Worm (Caenorhabditis elegans) whole organism, young adult: ENCODE results near the gene gpa-3.

ENCODE experiments used
- B0336.3 ChIP-seq: fragments of 200-800 bp; sonication (Bioruptor generic); IDR thresholded peaks from 2 replicates; pipeline ENCODE4 v1.3.6; 2022; ENCODE audit warnings: missing genetic modification characterization, missing compliant biosample characterization
- F37B4.10 ChIP-seq: fragments of 200-800 bp; sonication (Bioruptor generic); IDR thresholded peaks from 2 replicates; pipeline ENCODE4 v1.3.6; 2022; ENCODE audit warnings: missing genetic modification characterization, missing compliant biosample characterization
- F55B11.4 ChIP-seq: sonication (generic microtip); optimal IDR thresholded peaks from 2 replicates; lab custom pipeline; 2016; ENCODE audit warnings: missing compliant biosample characterization, missing genetic modification characterization, borderline replicate concordance; ENCODE audit not compliant: insufficient read depth
- K12H6.12 ChIP-seq: fragments of 200-800 bp; sonication (Bioruptor generic); optimal IDR thresholded peaks from 2 replicates; lab custom pipeline; 2018; ENCODE audit warnings: mild to moderate bottlenecking, missing genetic modification characterization, missing compliant biosample characterization
- Y67H2A.10 ChIP-seq: fragments of 200-800 bp; sonication (Bioruptor generic); conservative IDR thresholded peaks from 2 replicates; pipeline ENCODE4 v1.3.6; 2022; ENCODE audit warnings: missing genetic modification reagents, missing genetic modification characterization, missing compliant biosample characterization
- Y95B8A.8 ChIP-seq: fragments of 200-800 bp; sonication (Bioruptor generic); IDR thresholded peaks from 2 replicates; pipeline ENCODE4 v1.3.6; 2022; ENCODE audit warnings: missing genetic modification reagents, missing genetic modification characterization, missing compliant biosample characterization
- aptf-2 ChIP-seq: fragments of 200-800 bp; sonication (Bioruptor generic); conservative IDR thresholded peaks from 2 replicates; pipeline ENCODE4 v1.3.6; 2022; ENCODE audit warnings: missing genetic modification reagents, missing genetic modification characterization, missing compliant biosample characterization
- attf-5 ChIP-seq: fragments of 200-800 bp; sonication (Bioruptor generic); optimal IDR thresholded peaks from 2 replicates; lab custom pipeline; 2018; ENCODE audit warnings: mild to moderate bottlenecking, missing genetic modification characterization, missing compliant biosample characterization
- bed-2 ChIP-seq: fragments of 200-800 bp; sonication (Bioruptor generic); IDR thresholded peaks from 2 replicates; pipeline ENCODE4 v1.3.6; 2022; ENCODE audit warnings: missing genetic modification reagents, missing genetic modification characterization, missing compliant biosample characterization
- ccch-3 ChIP-seq: fragments of 200-800 bp; sonication (Bioruptor generic); optimal IDR thresholded peaks from 2 replicates; lab custom pipeline; 2018; ENCODE audit warnings: mild to moderate bottlenecking, missing genetic modification characterization, missing compliant biosample characterization
- cebp-1 ChIP-seq, 2 experiments: fragments of 200-800 bp in 1 of 2; sonication (Bioruptor generic) in 1 of 2; sonication (generic microtip) in 1 of 2; IDR thresholded peaks in 1 of 2; optimal IDR thresholded peaks in 1 of 2; 2 replicates each; pipeline versions ENCODE4 v1.3.6 to Lab custom; 2017 to 2022; ENCODE audit warnings: missing compliant biosample characterization in 2 of 2, missing genetic modification characterization in 2 of 2, mild to moderate bottlenecking in 1 of 2, missing genetic modification reagents in 1 of 2, moderate library complexity in 1 of 2
- cebp-2 ChIP-seq: fragments of 200-800 bp; sonication (Bioruptor generic); IDR thresholded peaks from 2 replicates; pipeline ENCODE4 v1.3.6; 2022; ENCODE audit warnings: missing genetic modification characterization, missing compliant biosample characterization
- ceh-27 ChIP-seq: fragments of 200-800 bp; sonication (Bioruptor generic); optimal IDR thresholded peaks from 2 replicates; lab custom pipeline; 2018; ENCODE audit warnings: mild to moderate bottlenecking, missing genetic modification characterization, moderate library complexity, missing compliant biosample characterization
- ceh-58 ChIP-seq: fragments of 200-800 bp; sonication (Bioruptor generic); IDR thresholded peaks from 2 replicates; pipeline ENCODE4 v1.3.6; 2022; ENCODE audit warnings: missing genetic modification characterization, missing compliant biosample characterization
- die-1 ChIP-seq: sonication (generic microtip); optimal IDR thresholded peaks from 2 replicates; lab custom pipeline; 2016; ENCODE audit warnings: missing genotype, mild to moderate bottlenecking, missing genetic modification characterization, missing compliant biosample characterization
- dox-1 ChIP-seq: fragments of 200-800 bp; sonication (Bioruptor generic); IDR thresholded peaks from 2 replicates; pipeline ENCODE4 v1.3.6; 2022; ENCODE audit warnings: missing genetic modification reagents, missing genetic modification characterization, missing compliant biosample characterization
- dpff-1 ChIP-seq: sonication (generic microtip); optimal IDR thresholded peaks from 2 replicates; lab custom pipeline; 2017; ENCODE audit warnings: mild to moderate bottlenecking, missing genetic modification characterization, missing compliant biosample characterization
- him-1 ChIP-seq: sonication (generic microtip); optimal IDR thresholded peaks from 2 replicates; lab custom pipeline; 2016; ENCODE audit warnings: missing genotype, missing genetic modification reagents, missing genetic modification characterization, missing compliant biosample characterization
- hmg-20 ChIP-seq: fragments of 200-800 bp; sonication (Bioruptor generic); IDR thresholded peaks from 2 replicates; pipeline ENCODE4 v1.3.6; 2022; ENCODE audit warnings: missing genetic modification reagents, missing genetic modification characterization, missing compliant biosample characterization
- hrde-1 ChIP-seq: sonication (generic microtip); optimal IDR thresholded peaks from 2 replicates; lab custom pipeline; 2016; ENCODE audit warnings: missing genetic modification characterization, mild to moderate bottlenecking, missing compliant biosample characterization, moderate library complexity, missing genotype, missing genetic modification reagents, borderline replicate concordance
- let-526 ChIP-seq: fragments of 200-800 bp; sonication (Bioruptor generic); IDR thresholded peaks from 2 replicates; pipeline ENCODE4 v1.3.6; 2022; ENCODE audit warnings: missing genetic modification reagents, missing genetic modification characterization, missing compliant biosample characterization
- lin-26 ChIP-seq: fragments of 200-800 bp; sonication (Bioruptor generic); IDR thresholded peaks from 2 replicates; pipeline ENCODE4 v1.3.6; 2022; ENCODE audit warnings: missing genetic modification reagents, missing genetic modification characterization, missing compliant biosample characterization
- lin-54 ChIP-seq: fragments of 200-800 bp; sonication (Bioruptor generic); optimal IDR thresholded peaks from 2 replicates; lab custom pipeline; 2018; ENCODE audit warnings: mild to moderate bottlenecking, missing genetic modification characterization, missing compliant biosample characterization
- lir-1 ChIP-seq: fragments of 200-800 bp; sonication (Bioruptor generic); conservative IDR thresholded peaks from 2 replicates; pipeline ENCODE4 v1.3.6; 2022; ENCODE audit warnings: missing genetic modification reagents, missing genetic modification characterization, missing compliant biosample characterization
- lsl-1 ChIP-seq: fragments of 200-800 bp; sonication (Bioruptor generic); optimal IDR thresholded peaks from 2 replicates; lab custom pipeline; 2018; ENCODE audit warnings: mild to moderate bottlenecking, missing genetic modification characterization, moderate library complexity, missing compliant biosample characterization
- madf-10 ChIP-seq: sonication (generic microtip); optimal IDR thresholded peaks from 2 replicates; lab custom pipeline; 2016; ENCODE audit warnings: mild to moderate bottlenecking, missing genetic modification characterization, missing compliant biosample characterization
- madf-3 ChIP-seq: fragments of 200-800 bp; sonication (Bioruptor generic); IDR thresholded peaks from 2 replicates; pipeline ENCODE4 v1.3.6; 2022; ENCODE audit warnings: missing genetic modification reagents, missing genetic modification characterization, missing compliant biosample characterization
- madf-8 ChIP-seq: fragments of 200-800 bp; sonication (Bioruptor generic); conservative IDR thresholded peaks from 2 replicates; pipeline ENCODE4 v1.3.6; 2022; ENCODE audit warnings: missing genetic modification reagents, missing genetic modification characterization, missing compliant biosample characterization
- mxl-1 ChIP-seq: sonication (generic microtip); optimal IDR thresholded peaks from 2 replicates; lab custom pipeline; 2016; ENCODE audit warnings: missing genetic modification characterization, missing compliant biosample characterization
- nfyb-1 ChIP-seq: fragments of 200-800 bp; sonication (Bioruptor generic); IDR thresholded peaks from 2 replicates; pipeline ENCODE4 v1.3.6; 2022; ENCODE audit warnings: missing genetic modification reagents, missing genetic modification characterization, missing compliant biosample characterization
- nhr-179 ChIP-seq: sonication (generic microtip); optimal IDR thresholded peaks from 2 replicates; lab custom pipeline; 2016; ENCODE audit warnings: mild to moderate bottlenecking, missing genetic modification characterization, missing compliant biosample characterization
- pha-4 ChIP-seq: fragments of 150-350 bp; sonication (generic microtip); optimal IDR thresholded peaks from 2 replicates; lab custom pipeline; 2014; ENCODE audit warnings: missing biosample characterization, missing genetic modification reagents, missing genetic modification characterization
- sdz-38 ChIP-seq: sonication (generic microtip); optimal IDR thresholded peaks from 2 replicates; lab custom pipeline; 2016; ENCODE audit warnings: missing genotype, missing genetic modification characterization, missing compliant biosample characterization
- snpc-1.3 ChIP-seq: sonication (generic microtip); optimal IDR thresholded peaks from 2 replicates; lab custom pipeline; 2017; ENCODE audit warnings: missing genetic modification characterization, mild to moderate bottlenecking, missing compliant biosample characterization, antibody characterized with exemption, moderate library complexity, missing genotype, missing genetic modification reagents; ENCODE audit not compliant: insufficient read depth
- snpc-3.4 ChIP-seq: sonication (generic microtip); optimal IDR thresholded peaks from 2 replicates; lab custom pipeline; 2017; ENCODE audit warnings: missing genetic modification characterization, mild to moderate bottlenecking, missing compliant biosample characterization, antibody characterized with exemption, moderate library complexity, missing genotype, missing genetic modification reagents
- snpc-4 ChIP-seq, 5 experiments: fragments of 150-350 bp in 1 of 5; sonication (generic microtip) in 4 of 5; optimal IDR thresholded peaks; 2 replicates each; lab custom pipeline; 2014 to 2018; ENCODE audit warnings: missing genetic modification characterization in 5 of 5, missing biosample characterization in 3 of 5, antibody characterized with exemption in 2 of 5, mild to moderate bottlenecking in 2 of 5, missing compliant biosample characterization in 2 of 5, missing genotype in 2 of 5, moderate library complexity in 2 of 5, missing genetic modification reagents in 1 of 5
- tbp1 ChIP-seq: fragments of 200-800 bp; sonication (Bioruptor generic); optimal IDR thresholded peaks from 2 replicates; lab custom pipeline; 2018; ENCODE audit warnings: mild to moderate bottlenecking, missing genetic modification characterization, missing compliant biosample characterization
- unc-130 ChIP-seq: sonication (generic microtip); optimal IDR thresholded peaks from 2 replicates; lab custom pipeline; 2016; ENCODE audit warnings: missing genetic modification reagents, missing genetic modification characterization, missing compliant biosample characterization
- unc-62 ChIP-seq: fragments of 150-350 bp; optimal IDR thresholded peaks from 2 replicates; lab custom pipeline; 2014; ENCODE audit warnings: missing biosample characterization, missing genetic modification reagents, missing genetic modification characterization
- ztf-22 ChIP-seq: fragments of 200-800 bp; sonication (Bioruptor generic); optimal IDR thresholded peaks from 2 replicates; lab custom pipeline; 2018; ENCODE audit warnings: mild to moderate bottlenecking, missing genetic modification characterization, moderate library complexity, missing compliant biosample characterization
- ztf-25 ChIP-seq: fragments of 200-800 bp; sonication (Bioruptor generic); IDR thresholded peaks from 2 replicates; pipeline ENCODE4 v1.3.6; 2022; ENCODE audit warnings: missing genetic modification reagents, missing genetic modification characterization, missing compliant biosample characterization
- ztf-28 ChIP-seq: fragments of 200-800 bp; sonication (Bioruptor generic); IDR thresholded peaks from 2 replicates; pipeline ENCODE4 v1.3.6; 2022; ENCODE audit warnings: missing genetic modification reagents, missing genetic modification characterization, missing compliant biosample characterization
- ztf-3 ChIP-seq: fragments of 200-800 bp; sonication (Bioruptor generic); optimal IDR thresholded peaks from 2 replicates; lab custom pipeline; 2018; ENCODE audit warnings: mild to moderate bottlenecking, missing genetic modification characterization, missing compliant biosample characterization

Gene gpa-3

ce11 chrV:9384359-9384758, 24.8 kb upstream of the gpa-3 start (continued):
- TF ChIP-seq ztf-3 (GFP tag; lab: Kevin White, UChicago) (no peak), hrde-1 (tag; lab: Kevin White, UChicago) (no peak), let-526 (GFP tag; lab: Robert Waterston, UW) (no peak), ceh-27 (GFP tag; lab: Kevin White, UChicago) (no peak), sdz-38 (tag; lab: Kevin White, UChicago) (no peak), cebp-2 (no peak)

- TF ChIP-seq snpc-4 (GFP tag; optimal IDR thresholded peaks at IDR 0.05; lab: Kevin White, UChicago): peak; percentile 29
- peak in 2 of 4 experiments; percentile 50 to 60 for TF ChIP-seq snpc-4 (tag; optimal IDR thresholded peaks at IDR 0.05; lab: Kevin White, UChicago)
- TF ChIP-seq attf-5: no peak
- TF ChIP-seq mxl-1 (tag; lab: Kevin White, UChicago): no peak
- peak; percentile 100 for TF ChIP-seq madf-8
- 0 out of 2 replicates have a peak, but pooled peaks have one; percentile 80 for TF ChIP-seq ztf-28 (GFP tag; lab: Robert Waterston, UW)
- no peak for TF ChIP-seq ceh-27 (GFP tag; lab: Kevin White, UChicago)
- no peak for TF ChIP-seq F37B4.10 (GFP tag; lab: Robert Waterston, UW)
- no peak for TF ChIP-seq die-1 (tag; lab: Kevin White, UChicago)
- peak; percentile 91; the same call in 1 of the 2 replicates for TF ChIP-seq Y95B8A.8 (GFP tag; lab: Robert Waterston, UW)
- TF ChIP-seq tbp1: no peak
- no peak for TF ChIP-seq nfyb-1 (GFP tag; lab: Robert Waterston, UW)
- no peak for TF ChIP-seq ztf-3 (GFP tag; lab: Kevin White, UChicago)
- peak; percentile 42; the same call in 1 of the 2 replicates for TF ChIP-seq lir-1 (GFP tag; lab: Robert Waterston, UW)
- no peak for TF ChIP-seq snpc-1.3
- TF ChIP-seq hmg-20 (GFP tag; lab: Robert Waterston, UW): no peak
- TF ChIP-seq F55B11.4 (tag; lab: Kevin White, UChicago): no peak
- TF ChIP-seq him-1 (tag; lab: Kevin White, UChicago): peak; percentile 64
- peak; percentile 92 for TF ChIP-seq madf-3 (GFP tag; lab: Robert Waterston, UW)
- TF ChIP-seq Y67H2A.10: no peak
- no peak for TF ChIP-seq hrde-1 (tag; lab: Kevin White, UChicago)
- no peak for TF ChIP-seq bed-2 (GFP tag; lab: Robert Waterston, UW)
- TF ChIP-seq lin-26 (GFP tag; lab: Robert Waterston, UW): no peak
- TF ChIP-seq snpc-3.4 (tag; lab: Kevin White, UChicago): peak; percentile 94
- TF ChIP-seq dox-1 (GFP tag; lab: Robert Waterston, UW): peak; percentile 94
- no peak for TF ChIP-seq ccch-3 (GFP tag; lab: Kevin White, UChicago)
- TF ChIP-seq B0336.3 (GFP tag; lab: Robert Waterston, UW): peak; percentile 90
- TF ChIP-seq lin-54 (GFP tag; lab: Kevin White, UChicago): peak; percentile 93
- no peak for TF ChIP-seq dpff-1 (tag; lab: Kevin White, UChicago)
- TF ChIP-seq unc-62 (GFP tag; lab: Kevin White, UChicago): no peak
- TF ChIP-seq cebp-1 (GFP tag; IDR thresholded peaks at IDR 0.05; lab: Robert Waterston, UW): peak; percentile 71
- TF ChIP-seq cebp-1 (tag; optimal IDR thresholded peaks at IDR 0.05; lab: Kevin White, UChicago): peak; percentile 82
- TF ChIP-seq madf-10 (tag; lab: Kevin White, UChicago): no peak
- TF ChIP-seq ceh-58 (GFP tag; lab: Robert Waterston, UW): no peak
- TF ChIP-seq ztf-22: no peak
- TF ChIP-seq aptf-2 (GFP tag; lab: Robert Waterston, UW): no peak
- no peak for TF ChIP-seq ztf-25
- TF ChIP-seq unc-130 (GFP tag; lab: Kevin White, UChicago): peak; percentile 88
- TF ChIP-seq K12H6.12 (tag; lab: Kevin White, UChicago): no peak
- TF ChIP-seq pha-4: no peak
- TF ChIP-seq nhr-179 (tag; lab: Kevin White, UChicago): no peak
- peak; percentile 89 for TF ChIP-seq lsl-1 (GFP tag; lab: Kevin White, UChicago)
These were observed 23.2 kb upstream of the gpa-3 start for ce11 chrV:9382538-9383328.
